Worm (Caenorhabditis elegans) whole organism, L1 larva: ENCODE measurements around the gene R07B1.13.

Source experiments
- ceh-63 ChIP-seq: fragments of 200-800 bp; sonication (Bioruptor generic); optimal IDR thresholded peaks from 2 replicates; lab custom pipeline; 2018; ENCODE audit warnings: mild to moderate bottlenecking, missing genetic modification characterization, missing compliant biosample characterization
- egl-13 ChIP-seq: sonication (generic microtip); optimal IDR thresholded peaks from 2 replicates; lab custom pipeline; 2016; ENCODE audit warnings: missing genotype, missing genetic modification reagents, missing genetic modification characterization, missing compliant biosample characterization
- ets-5 ChIP-seq: fragments of 200-800 bp; sonication (Bioruptor generic); IDR thresholded peaks from 2 replicates; pipeline ENCODE4 v1.3.6; 2022; ENCODE audit warnings: missing genetic modification characterization, missing compliant biosample characterization
- fkh-10 ChIP-seq: sonication (generic microtip); optimal IDR thresholded peaks from 2 replicates; lab custom pipeline; 2017; ENCODE audit warnings: missing biosample characterization, missing genetic modification reagents, missing genetic modification characterization
- fos-1 ChIP-seq: fragments of 150-350 bp; optimal IDR thresholded peaks from 2 replicates; lab custom pipeline; 2014; ENCODE audit warnings: missing biosample characterization, missing genetic modification characterization
- lin-35 ChIP-seq, 2 experiments: fragments of 150-350 bp; optimal IDR thresholded peaks; 2 replicates each; lab custom pipeline; 2014; ENCODE audit warnings: missing biosample characterization in 2 of 2, missing genetic modification characterization in 2 of 2, missing genetic modification reagents in 2 of 2
- lin-39 ChIP-seq: fragments of 150-350 bp; optimal IDR thresholded peaks from 2 replicates; lab custom pipeline; 2014; ENCODE audit warnings: missing biosample characterization, missing genetic modification reagents, missing genetic modification characterization
- rnt-1 ChIP-seq: sonication (generic microtip); optimal IDR thresholded peaks from 2 replicates; lab custom pipeline; 2016; ENCODE audit warnings: mild to moderate bottlenecking, missing genetic modification characterization, moderate library complexity, missing compliant biosample characterization
- snpc-4 ChIP-seq: fragments of 150-350 bp; optimal IDR thresholded peaks from 2 replicates; lab custom pipeline; 2014; ENCODE audit warnings: missing biosample characterization, missing genetic modification characterization
- sptf-1 ChIP-seq: fragments of 150-350 bp; optimal IDR thresholded peaks from 2 replicates; lab custom pipeline; 2014; ENCODE audit warnings: missing biosample characterization, missing genetic modification characterization
- unc-62 ChIP-seq: fragments of 150-350 bp; optimal IDR thresholded peaks from 2 replicates; lab custom pipeline; 2014; ENCODE audit warnings: missing biosample characterization, missing genetic modification reagents, missing genetic modification characterization
- unc-98 ChIP-seq: fragments of 200-800 bp; sonication (Bioruptor generic); IDR thresholded peaks from 2 replicates; pipeline ENCODE4 v1.3.6; 2022; ENCODE audit warnings: missing genetic modification characterization, missing compliant biosample characterization
- zag-1 ChIP-seq: fragments of 150-350 bp; optimal IDR thresholded peaks from 2 replicates; lab custom pipeline; 2014; ENCODE audit warnings: missing biosample characterization, missing genetic modification characterization
- ztf-11 ChIP-seq, 2 experiments: sonication (generic microtip); optimal IDR thresholded peaks; 2 replicates each; lab custom pipeline; 2016 to 2017; ENCODE audit warnings: missing genetic modification characterization in 2 of 2, missing biosample characterization in 1 of 2, missing compliant biosample characterization in 1 of 2

DNA sequence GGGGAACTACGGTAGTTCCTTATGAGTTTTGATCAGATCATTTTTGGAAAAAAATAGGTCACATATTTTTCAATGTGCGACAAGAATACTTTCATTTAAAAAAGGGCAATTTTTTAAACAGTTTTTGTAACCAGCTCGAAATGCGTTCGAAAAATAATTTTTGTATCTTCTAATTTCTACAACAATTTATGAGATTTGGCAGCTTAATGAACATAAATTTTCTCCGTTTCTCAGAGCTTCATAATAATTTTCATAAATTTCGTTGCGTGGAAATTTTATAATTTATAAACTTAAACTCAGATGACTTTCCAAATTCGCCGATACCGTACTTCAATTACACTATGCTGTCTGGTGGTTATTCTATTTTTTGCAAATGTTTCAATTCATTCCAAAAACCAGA, 25.2 kb downstream of the R07B1.13 start, which contains the start of gene F21G4.3:
- no peak for TF ChIP-seq ets-5
- TF ChIP-seq egl-13 (tag; lab: Kevin White, UChicago), result no peak
- TF ChIP-seq unc-98 (GFP tag; lab: Robert Waterston, UW), result no peak
- TF ChIP-seq ztf-11 (tag; optimal IDR thresholded peaks at IDR 0.05; lab: Kevin White, UChicago), result no peak
- TF ChIP-seq unc-62 (GFP tag; lab: Kevin White, UChicago), result no peak
- no peak for TF ChIP-seq snpc-4 (tag; lab: Kevin White, UChicago)
- no peak for TF ChIP-seq sptf-1 (tag; lab: Kevin White, UChicago)
- TF ChIP-seq lin-35 (GFP tag; optimal IDR thresholded peaks at IDR 0.05; lab: Kevin White, UChicago), result no peak
- TF ChIP-seq fkh-10 (GFP tag; lab: Kevin White, UChicago), result no peak
- no peak for TF ChIP-seq lin-39 (tag; lab: Kevin White, UChicago)
- TF ChIP-seq zag-1, result no peak
- no peak for TF ChIP-seq fos-1
- no peak for TF ChIP-seq ceh-63
- TF ChIP-seq rnt-1 (tag; lab: Kevin White, UChicago), result no peak
